Fruit fly (Drosophila melanogaster): ENCODE results near the gene CG3430.

Gene CG3430

DNA sequence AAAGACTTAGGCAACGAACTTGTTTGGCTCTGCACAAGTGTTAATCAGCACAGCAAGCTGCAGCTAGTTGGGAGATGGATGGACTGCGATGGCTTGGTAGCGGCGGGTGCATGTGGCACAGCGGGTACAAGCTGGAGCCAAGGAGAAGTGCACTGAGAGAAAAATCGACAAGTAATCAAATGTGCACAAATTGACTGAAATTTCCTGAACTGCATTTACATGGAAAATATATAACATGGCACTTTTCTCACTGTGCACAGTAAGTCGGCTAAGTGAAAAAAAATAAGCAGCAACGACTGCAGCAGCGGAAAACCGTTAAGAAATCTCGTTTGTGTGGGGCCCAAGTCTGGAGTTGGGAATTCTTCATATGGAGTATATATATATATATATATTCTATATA, 34.3 kb downstream of the CG3430 start (continued):
- TF ChIP-seq fd102C (GFP tag; optimal IDR thresholded peaks at IDR 0.05), result no peak
- TF ChIP-seq CG12104 (GFP tag; optimal IDR thresholded peaks at IDR 0.05), result no peak
- no peak for TF ChIP-seq Doc3 (GFP tag; IDR thresholded peaks at IDR 0.05; ENCODE audit: partially characterized antibody)
- no peak for TF ChIP-seq CG1024 (GFP tag; IDR thresholded peaks at IDR 0.05)
- TF ChIP-seq pum (GFP tag; optimal IDR thresholded peaks at IDR 0.05), result no peak
- TF ChIP-seq pho (GFP tag; optimal IDR thresholded peaks at IDR 0.05), result no peak
- TF ChIP-seq chinmo (GFP tag; IDR thresholded peaks at IDR 0.05; ENCODE audit: partially characterized antibody), result no peak
- no peak for TF ChIP-seq CG16779 (GFP tag; IDR thresholded peaks at IDR 0.05)
- TF ChIP-seq CG33557 (GFP tag; optimal IDR thresholded peaks at IDR 0.05), result no peak
- TF ChIP-seq CG10321 (GFP tag; IDR thresholded peaks at IDR 0.05), result no peak
- TF ChIP-seq unpg (GFP tag; optimal IDR thresholded peaks at IDR 0.05), result peak; percentile 4
- TF ChIP-seq ttk (GFP tag; IDR thresholded peaks at IDR 0.05), result peak; percentile 32; the same call in 1 of the 2 replicates
- no peak for TF ChIP-seq danr (GFP tag; IDR thresholded peaks at IDR 0.05)
- TF ChIP-seq trem (tag; optimal IDR thresholded peaks at IDR 0.05), result no peak
- TF ChIP-seq CG8944 (GFP tag; optimal IDR thresholded peaks at IDR 0.05), result no peak
- TF ChIP-seq Aef1 (GFP tag; IDR thresholded peaks at IDR 0.05), result no peak
- no peak for TF ChIP-seq CG4328 (GFP tag; optimal IDR thresholded peaks at IDR 0.05)
- no peak for TF ChIP-seq Dfd (GFP tag; optimal IDR thresholded peaks at IDR 0.05)
- TF ChIP-seq Doc2 (GFP tag; IDR thresholded peaks at IDR 0.05), result no peak
- TF ChIP-seq CG10267 (tag; optimal IDR thresholded peaks at IDR 0.05), result no peak
- TF ChIP-seq Ssrp (tag; optimal IDR thresholded peaks at IDR 0.05), result no peak
- no peak for TF ChIP-seq eve (GFP tag; optimal IDR thresholded peaks at IDR 0.05)
- no peak for TF ChIP-seq dm (GFP tag; optimal IDR thresholded peaks at IDR 0.05)
- TF ChIP-seq nerfin-1 (tag; optimal IDR thresholded peaks at IDR 0.05), result no peak
- 0 out of 2 replicates have a peak, but pooled peaks have one; percentile 6 for TF ChIP-seq H2.0 (GFP tag; IDR thresholded peaks at IDR 0.05)
- TF ChIP-seq CG10565 (GFP tag; optimal IDR thresholded peaks at IDR 0.05), result no peak
- no peak for TF ChIP-seq CG12219 (GFP tag; optimal IDR thresholded peaks at IDR 0.05)
- no peak for TF ChIP-seq so (GFP tag; IDR thresholded peaks at IDR 0.05)
- TF ChIP-seq Lpt (GFP tag; optimal IDR thresholded peaks at IDR 0.05), result no peak
- no peak for TF ChIP-seq CG2889 (GFP tag; IDR thresholded peaks at IDR 0.05)
- no peak for TF ChIP-seq dysf (GFP tag; IDR thresholded peaks at IDR 0.05)
- TF ChIP-seq H15 (GFP tag; IDR thresholded peaks at IDR 0.05), result no peak
- peak; percentile 5 for TF ChIP-seq CG10979 (tag; optimal IDR thresholded peaks at IDR 0.05)
- no peak for TF ChIP-seq CG13296 (GFP tag; optimal IDR thresholded peaks at IDR 0.05)
- no peak for TF ChIP-seq bcd (GFP tag; optimal IDR thresholded peaks at IDR 0.05)
- no peak for TF ChIP-seq CG3726 (GFP tag; IDR thresholded peaks at IDR 0.05)
- TF ChIP-seq CG11456 (GFP tag; IDR thresholded peaks at IDR 0.05), result no peak
- no peak for TF ChIP-seq CG14014 (GFP tag; IDR thresholded peaks at IDR 0.05)
- TF ChIP-seq CG12942 (GFP tag; optimal IDR thresholded peaks at IDR 0.05), result no peak
- TF ChIP-seq gsb (GFP tag; IDR thresholded peaks at IDR 0.05), result no peak
- TF ChIP-seq Dip3 (GFP tag; optimal IDR thresholded peaks at IDR 0.05), result no peak
- TF ChIP-seq E2f2 (GFP tag; IDR thresholded peaks at IDR 0.05), result no peak
- TF ChIP-seq klu (GFP tag; IDR thresholded peaks at IDR 0.05), result no peak
- TF ChIP-seq Xrp1 (GFP tag; IDR thresholded peaks at IDR 0.05), result peak; percentile 32; the same call in 1 of the 2 replicates
- no peak for TF ChIP-seq CG17568 (GFP tag; optimal IDR thresholded peaks at IDR 0.05)
- no peak for TF ChIP-seq CG15479 (GFP tag; optimal IDR thresholded peaks at IDR 0.05)
- TF ChIP-seq CG17328 (GFP tag; IDR thresholded peaks at IDR 0.05), result peak; percentile 6; the same call in 1 of the 2 replicates
- TF ChIP-seq Mrtf (GFP tag; IDR thresholded peaks at IDR 0.05), result no peak
- TF ChIP-seq CG31388 (GFP tag; optimal IDR thresholded peaks at IDR 0.05), result no peak
- no peak for TF ChIP-seq ems (GFP tag; optimal IDR thresholded peaks at IDR 0.05)
- no peak for TF ChIP-seq HLH3B (GFP tag; IDR thresholded peaks at IDR 0.05)
- TF ChIP-seq NK7.1 (GFP tag; optimal IDR thresholded peaks at IDR 0.05), result no peak
- no peak for TF ChIP-seq Hand (GFP tag; optimal IDR thresholded peaks at IDR 0.05)

All from whole organism, embryonic.